Worm (Caenorhabditis elegans): ENCODE data around the gene atrn-1.

atrn-1 gene

DNA sequence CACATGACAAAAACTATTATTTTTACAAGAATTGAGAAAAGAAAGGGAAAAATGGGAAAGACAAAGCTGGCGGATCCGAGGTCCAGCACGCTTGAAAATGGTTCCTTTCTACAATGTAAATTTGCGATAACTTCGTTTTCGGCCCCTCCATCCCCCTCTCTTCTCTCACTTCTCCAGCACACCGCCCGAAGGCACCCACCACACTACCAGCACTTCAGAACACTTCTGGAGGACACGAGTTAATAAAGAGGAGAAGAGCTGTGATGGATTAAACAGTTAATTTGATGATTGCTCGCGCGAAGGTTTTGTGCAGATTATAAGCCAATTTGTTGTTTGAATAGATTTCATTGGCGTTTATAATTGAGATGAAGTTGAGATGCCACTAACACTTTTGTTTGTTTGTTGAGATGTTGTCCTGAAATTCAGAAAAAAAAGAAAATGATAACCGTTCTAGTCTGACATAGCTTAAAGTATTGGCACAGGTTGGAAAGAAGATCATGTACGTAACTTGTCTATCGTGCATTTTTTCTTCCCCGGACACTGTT lies 16.7 kb upstream of the atrn-1 start:
- TF ChIP-seq tab-1 (GFP tag; IDR thresholded peaks at IDR 0.05) (no peak), cog-1 (tag; optimal IDR thresholded peaks at IDR 0.05) (no peak), klf-2 (GFP tag; conservative IDR thresholded peaks at IDR 0.05) (no peak), T22C8.4 (GFP tag; IDR thresholded peaks at IDR 0.05) (no peak), flt-1 (GFP tag; IDR thresholded peaks at IDR 0.05) (no peak), ztf-29 (GFP tag; IDR thresholded peaks at IDR 0.05) (no peak), ref-1 (GFP tag; conservative IDR thresholded peaks at IDR 0.05) (no peak), med-1 (GFP tag; optimal IDR thresholded peaks at IDR 0.05; ENCODE audit: insufficient read depth) (no peak), ztf-23 (GFP tag; IDR thresholded peaks at IDR 0.05) (no peak)

DNA sequence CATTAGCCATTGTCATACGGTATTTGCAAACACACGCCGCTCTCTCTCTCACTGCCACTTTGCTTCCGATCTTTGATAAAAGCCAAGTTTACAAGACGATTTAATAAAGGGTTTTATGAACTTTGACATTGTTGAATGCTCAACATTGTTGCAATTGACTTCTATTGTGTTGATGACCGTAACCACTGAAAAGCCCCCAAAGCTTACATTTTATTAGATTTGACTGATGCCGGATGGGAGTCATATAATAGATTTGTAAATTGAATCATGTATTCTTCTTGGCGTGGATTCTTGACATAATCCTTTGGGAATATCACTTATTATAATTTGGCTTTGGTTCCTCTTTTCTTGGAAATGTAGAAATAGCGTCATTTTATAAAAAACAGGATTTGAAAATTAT lies 15.5 kb upstream of the atrn-1 start:
- TF ChIP-seq ref-1 (GFP tag; conservative IDR thresholded peaks at IDR 0.05), result no peak
- no peak for TF ChIP-seq klf-2 (GFP tag; conservative IDR thresholded peaks at IDR 0.05)
- TF ChIP-seq ztf-29 (GFP tag; IDR thresholded peaks at IDR 0.05), result no peak
- no peak for TF ChIP-seq tab-1 (GFP tag; IDR thresholded peaks at IDR 0.05)
- TF ChIP-seq ztf-23 (GFP tag; IDR thresholded peaks at IDR 0.05), result no peak
- no peak for TF ChIP-seq T22C8.4 (GFP tag; IDR thresholded peaks at IDR 0.05)
- TF ChIP-seq flt-1 (GFP tag; IDR thresholded peaks at IDR 0.05), result no peak
- TF ChIP-seq cog-1 (tag; optimal IDR thresholded peaks at IDR 0.05), result no peak
- no peak for TF ChIP-seq med-1 (GFP tag; optimal IDR thresholded peaks at IDR 0.05; ENCODE audit: insufficient read depth)

DNA sequence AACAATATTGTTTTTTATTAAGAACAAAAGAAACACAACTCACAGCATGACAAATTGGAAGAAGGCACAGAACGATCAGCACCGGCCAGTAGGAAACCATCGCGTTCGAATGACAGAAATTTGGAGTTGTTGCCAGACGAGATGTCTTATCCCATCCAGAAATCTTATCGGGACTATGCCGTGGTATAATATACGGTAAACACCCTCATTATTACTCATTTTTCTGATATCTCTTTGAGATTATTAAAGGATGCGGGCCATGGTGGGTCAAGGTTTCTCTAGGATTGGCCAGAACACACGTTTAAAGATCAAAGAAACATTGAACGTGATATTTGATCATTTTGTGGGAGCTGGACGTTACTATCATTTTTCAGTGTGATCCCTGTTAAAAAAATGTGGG lies 11.5 kb upstream of the atrn-1 start, which contains the start of gene hch-1:
TSS of gene hch-1 (minus strand) at position 112 of the 400 bp plus-strand sequence.
- no peak for TF ChIP-seq med-1 (GFP tag; optimal IDR thresholded peaks at IDR 0.05; ENCODE audit: insufficient read depth)
- no peak for TF ChIP-seq flt-1 (GFP tag; IDR thresholded peaks at IDR 0.05)
- TF ChIP-seq tab-1 (GFP tag; IDR thresholded peaks at IDR 0.05), result no peak
- TF ChIP-seq klf-2 (GFP tag; conservative IDR thresholded peaks at IDR 0.05), result no peak
- TF ChIP-seq T22C8.4 (GFP tag; IDR thresholded peaks at IDR 0.05), result no peak
- TF ChIP-seq ref-1 (GFP tag; conservative IDR thresholded peaks at IDR 0.05), result no peak
- no peak for TF ChIP-seq cog-1 (tag; optimal IDR thresholded peaks at IDR 0.05)
- no peak for TF ChIP-seq ztf-29 (GFP tag; IDR thresholded peaks at IDR 0.05)
- no peak for TF ChIP-seq ztf-23 (GFP tag; IDR thresholded peaks at IDR 0.05)

DNA sequence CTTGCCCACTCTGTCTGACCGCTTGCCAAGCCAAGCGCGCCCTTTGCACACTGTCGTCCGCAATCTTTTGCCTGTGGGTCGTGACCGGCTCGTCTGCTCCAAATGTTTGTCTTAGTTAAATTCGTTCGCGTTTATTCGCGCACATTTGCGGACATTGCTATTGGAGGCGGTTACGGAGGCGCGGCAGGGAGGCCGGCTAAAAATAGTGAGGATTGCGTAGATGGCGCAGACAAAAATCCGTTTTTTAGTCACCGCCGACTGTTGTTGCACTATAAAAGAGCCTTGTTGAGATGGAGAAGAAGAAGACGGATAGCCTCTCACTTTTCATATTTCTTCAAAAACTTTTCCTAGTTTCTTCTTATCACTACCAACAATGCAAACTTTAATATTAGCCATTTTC lies 9.9 kb upstream of the atrn-1 start, which contains the start of gene F40E10.5:
TSS of gene F40E10.5 (plus strand) at position 301 of the 400 bp plus-strand sequence.
- no peak for TF ChIP-seq flt-1 (GFP tag; IDR thresholded peaks at IDR 0.05)
- TF ChIP-seq T22C8.4 (GFP tag; IDR thresholded peaks at IDR 0.05), result no peak
- TF ChIP-seq ztf-23 (GFP tag; IDR thresholded peaks at IDR 0.05), result no peak
- TF ChIP-seq tab-1 (GFP tag; IDR thresholded peaks at IDR 0.05), result no peak
- no peak for TF ChIP-seq ztf-29 (GFP tag; IDR thresholded peaks at IDR 0.05)
- TF ChIP-seq cog-1 (tag; optimal IDR thresholded peaks at IDR 0.05), result no peak

ce11 chrX:14704933-14705332 lies 6.4 kb upstream of the atrn-1 start:
- TF ChIP-seq ztf-29 (GFP tag; IDR thresholded peaks at IDR 0.05), result no peak
- TF ChIP-seq flt-1 (GFP tag; IDR thresholded peaks at IDR 0.05), result no peak
- no peak for TF ChIP-seq tab-1 (GFP tag; IDR thresholded peaks at IDR 0.05)
- no peak for TF ChIP-seq ref-1 (GFP tag; conservative IDR thresholded peaks at IDR 0.05)
- TF ChIP-seq ztf-23 (GFP tag; IDR thresholded peaks at IDR 0.05), result no peak
- TF ChIP-seq med-1 (GFP tag; optimal IDR thresholded peaks at IDR 0.05; ENCODE audit: insufficient read depth), result no peak
- no peak for TF ChIP-seq klf-2 (GFP tag; conservative IDR thresholded peaks at IDR 0.05)
- TF ChIP-seq T22C8.4 (GFP tag; IDR thresholded peaks at IDR 0.05), result no peak
- no peak for TF ChIP-seq cog-1 (tag; optimal IDR thresholded peaks at IDR 0.05)

- TF ChIP-seq ref-1 (GFP tag; conservative IDR thresholded peaks at IDR 0.05) (no peak), klf-2 (GFP tag; conservative IDR thresholded peaks at IDR 0.05) (no peak), ztf-29 (GFP tag; IDR thresholded peaks at IDR 0.05) (no peak), med-1 (GFP tag; optimal IDR thresholded peaks at IDR 0.05; ENCODE audit: insufficient read depth) (no peak), cog-1 (tag; optimal IDR thresholded peaks at IDR 0.05) (no peak), tab-1 (GFP tag; IDR thresholded peaks at IDR 0.05) (no peak), ztf-23 (GFP tag; IDR thresholded peaks at IDR 0.05) (no peak)
Observed at ce11 chrX:14706698-14707285, 4.6 kb upstream of the atrn-1 start, which contains the start of gene tmem-184. Gene tmem-184, minus strand, starts transcription at chrX:14706861.

DNA sequence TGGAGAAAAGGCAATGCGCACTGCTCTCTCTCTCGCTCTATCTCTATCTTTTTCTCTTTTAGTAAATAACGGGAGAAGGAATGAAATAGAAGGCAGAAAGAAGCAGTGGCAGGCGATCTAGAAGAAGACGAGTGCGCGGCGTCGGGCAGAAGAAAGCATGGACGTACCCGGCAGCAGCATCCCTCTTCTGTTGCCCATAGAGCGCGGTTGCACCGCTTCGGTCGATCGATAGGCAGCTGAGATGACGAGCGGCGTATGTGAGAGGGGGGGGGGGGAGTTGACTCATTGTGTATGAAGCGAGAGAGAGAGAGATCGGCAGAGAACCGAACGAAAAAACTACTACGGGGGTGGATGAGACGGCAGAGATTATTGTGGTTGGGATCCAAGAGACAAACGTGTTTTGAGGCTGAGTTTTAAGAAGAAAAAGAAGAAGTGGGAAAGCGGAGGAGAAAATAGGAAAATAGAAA lies 3.2 kb upstream of the atrn-1 start:
- TF ChIP-seq ztf-29 (GFP tag; IDR thresholded peaks at IDR 0.05) (no peak), ref-1 (GFP tag; conservative IDR thresholded peaks at IDR 0.05) (no peak), flt-1 (GFP tag; IDR thresholded peaks at IDR 0.05) (peak; percentile 85), cog-1 (tag; optimal IDR thresholded peaks at IDR 0.05) (peak; percentile 53), med-1 (GFP tag; optimal IDR thresholded peaks at IDR 0.05; ENCODE audit: insufficient read depth) (no peak), ztf-23 (GFP tag; IDR thresholded peaks at IDR 0.05) (0 out of 2 replicates have a peak, but pooled peaks have one; percentile 17), tab-1 (GFP tag; IDR thresholded peaks at IDR 0.05) (peak; percentile 72; the same call in 1 of the 2 replicates), T22C8.4 (GFP tag; IDR thresholded peaks at IDR 0.05) (peak; percentile 95), klf-2 (GFP tag; conservative IDR thresholded peaks at IDR 0.05) (no peak)

DNA sequence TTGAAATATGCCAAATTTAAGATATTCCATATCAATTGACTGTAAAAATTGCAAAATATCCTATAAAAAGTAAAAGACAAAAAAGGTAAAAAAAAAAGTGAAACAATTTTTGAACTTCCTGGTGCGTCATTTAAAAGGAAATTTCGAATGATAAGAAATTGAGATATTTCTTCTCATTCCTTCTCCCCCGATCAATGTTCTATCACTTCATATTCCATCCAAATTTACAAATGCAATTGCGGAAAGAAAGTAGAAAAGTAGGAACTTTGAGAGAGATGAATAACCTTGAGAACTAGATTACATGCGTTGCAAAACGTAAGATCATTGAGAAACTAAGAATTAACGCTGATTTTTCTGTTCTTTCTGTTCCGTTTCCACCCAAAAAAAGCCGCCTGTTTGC lies 1.8 kb upstream of the atrn-1 start:
- no peak for TF ChIP-seq T22C8.4 (GFP tag; IDR thresholded peaks at IDR 0.05)
- TF ChIP-seq flt-1 (GFP tag; IDR thresholded peaks at IDR 0.05), result no peak
- no peak for TF ChIP-seq tab-1 (GFP tag; IDR thresholded peaks at IDR 0.05)
- TF ChIP-seq ztf-29 (GFP tag; IDR thresholded peaks at IDR 0.05), result no peak
- TF ChIP-seq ref-1 (GFP tag; conservative IDR thresholded peaks at IDR 0.05), result no peak
- no peak for TF ChIP-seq med-1 (GFP tag; optimal IDR thresholded peaks at IDR 0.05; ENCODE audit: insufficient read depth)
- TF ChIP-seq cog-1 (tag; optimal IDR thresholded peaks at IDR 0.05), result no peak
- no peak for TF ChIP-seq ztf-23 (GFP tag; IDR thresholded peaks at IDR 0.05)
- TF ChIP-seq klf-2 (GFP tag; conservative IDR thresholded peaks at IDR 0.05), result no peak

ce11 chrX:14715459-14715858 lies 4.1 kb downstream of the atrn-1 start:
- no peak for TF ChIP-seq T22C8.4 (GFP tag; IDR thresholded peaks at IDR 0.05)

ce11 chrX:14717782-14718181 lies 6.4 kb downstream of the atrn-1 start:
- TF ChIP-seq ztf-23 (GFP tag; IDR thresholded peaks at IDR 0.05), result no peak
- TF ChIP-seq ref-1 (GFP tag; conservative IDR thresholded peaks at IDR 0.05), result no peak
- TF ChIP-seq ztf-29 (GFP tag; IDR thresholded peaks at IDR 0.05), result no peak
- no peak for TF ChIP-seq med-1 (GFP tag; optimal IDR thresholded peaks at IDR 0.05; ENCODE audit: insufficient read depth)
- no peak for TF ChIP-seq T22C8.4 (GFP tag; IDR thresholded peaks at IDR 0.05)
- TF ChIP-seq cog-1 (tag; optimal IDR thresholded peaks at IDR 0.05), result no peak
- TF ChIP-seq flt-1 (GFP tag; IDR thresholded peaks at IDR 0.05), result no peak
- TF ChIP-seq tab-1 (GFP tag; IDR thresholded peaks at IDR 0.05), result no peak
- no peak for TF ChIP-seq klf-2 (GFP tag; conservative IDR thresholded peaks at IDR 0.05)
